Fruit fly (Drosophila melanogaster): Measurements from ENCODE around the gene CG34277.

DNA sequence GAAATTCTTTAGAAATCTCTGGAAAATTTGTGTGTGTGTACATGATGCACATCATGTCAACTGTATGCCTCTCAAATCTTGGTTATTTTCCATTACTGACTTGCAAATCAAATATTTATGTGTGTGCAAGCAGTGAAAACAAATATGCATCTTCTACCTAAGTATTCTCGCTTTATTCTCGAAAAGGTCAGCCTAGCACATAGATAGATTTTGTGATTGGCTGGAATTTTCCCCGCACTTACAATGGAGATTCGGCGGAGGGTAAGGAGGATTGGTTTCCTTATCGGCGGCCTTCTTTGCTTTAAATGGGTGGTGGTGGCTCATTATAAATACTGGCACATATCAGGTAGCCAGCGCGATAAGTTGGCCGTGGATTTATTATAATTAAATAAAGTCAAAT is 41.4 kb upstream of the CG34277 start:
- no peak for TF ChIP-seq CG31627 (GFP tag; optimal IDR thresholded peaks at IDR 0.05)
- no peak for TF ChIP-seq CG11762 (GFP tag; optimal IDR thresholded peaks at IDR 0.05; ENCODE audit: insufficient read depth)
- TF ChIP-seq Sox15 (GFP tag; optimal IDR thresholded peaks at IDR 0.05), result no peak

Measured in whole organism, prepupa.